Fruit fly (Drosophila melanogaster): ENCODE data around the gene Spn.

Spn gene

DNA sequence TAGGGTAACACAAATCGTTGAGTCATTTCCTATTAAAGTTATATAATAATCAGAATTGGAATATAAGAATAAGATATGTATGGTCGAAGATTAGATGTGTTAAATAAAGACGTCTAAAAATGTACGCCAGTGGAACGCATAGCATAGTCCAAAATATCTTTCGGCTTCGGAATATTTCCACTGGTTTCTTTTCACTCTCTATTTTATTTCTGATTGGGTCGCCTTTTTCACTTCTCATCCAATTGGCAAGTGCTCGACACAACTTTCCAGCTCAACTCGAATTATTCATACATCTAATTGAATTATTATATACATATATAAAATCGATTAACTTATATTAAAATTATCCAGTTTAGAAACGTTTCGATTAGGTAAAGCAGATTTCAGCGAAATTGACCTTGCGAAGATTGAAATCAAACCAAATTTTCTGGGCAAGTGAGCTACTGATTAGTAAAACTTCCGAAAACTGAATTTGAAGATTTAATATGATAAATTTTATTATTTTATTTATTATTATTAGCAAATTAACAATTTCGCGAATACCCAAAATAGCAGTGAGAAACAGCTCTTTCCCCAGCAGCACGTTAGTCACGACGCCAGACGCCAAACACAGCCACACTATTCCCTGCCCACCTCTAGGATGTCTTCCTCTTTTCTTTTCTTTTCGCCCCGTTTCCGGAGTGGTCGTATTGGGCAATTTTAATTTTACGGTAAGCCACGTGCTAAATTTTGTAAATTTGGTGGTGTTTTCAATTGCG, 32.9 kb upstream of the Spn start, which contains the start of gene RpL8 (continued):
- TF ChIP-seq CG31365 (tag; optimal IDR thresholded peaks at IDR 0.05), result peak; percentile 82
- TF ChIP-seq Myb (GFP tag; optimal IDR thresholded peaks at IDR 0.05), result peak; percentile 51
- peak; percentile 71 for TF ChIP-seq CG18764 (GFP tag; optimal IDR thresholded peaks at IDR 0.05)
- peak; percentile 53 for TF ChIP-seq Usf (GFP tag; optimal IDR thresholded peaks at IDR 0.05)
- TF ChIP-seq tin (GFP tag; optimal IDR thresholded peaks at IDR 0.05), result peak; percentile 71
- TF ChIP-seq exex (tag; optimal IDR thresholded peaks at IDR 0.05), result peak; percentile 52
- peak; percentile 53 for TF ChIP-seq jumu (GFP tag; optimal IDR thresholded peaks at IDR 0.05)
- TF ChIP-seq az2 (GFP tag; optimal IDR thresholded peaks at IDR 0.05), result peak; percentile 69
- TF ChIP-seq Med (GFP tag), result peak; percentile 98
- TF ChIP-seq row (GFP tag; IDR thresholded peaks at IDR 0.05), result peak; percentile 88
- peak; percentile 11 for TF ChIP-seq Hmx (GFP tag; optimal IDR thresholded peaks at IDR 0.05)
- TF ChIP-seq fd3F (GFP tag; optimal IDR thresholded peaks at IDR 0.05), result peak; percentile 60
- TF ChIP-seq fu2 (GFP tag; optimal IDR thresholded peaks at IDR 0.05), result peak; percentile 55
- TF ChIP-seq twi (tag; optimal IDR thresholded peaks at IDR 0.05), result peak; percentile 30
- peak; percentile 79 for TF ChIP-seq CG17802 (tag; optimal IDR thresholded peaks at IDR 0.05)
- TF ChIP-seq Xbp1 (GFP tag; optimal IDR thresholded peaks at IDR 0.05), result peak; percentile 84
- no peak for TF ChIP-seq cg (GFP tag; optimal IDR thresholded peaks at IDR 0.05)
- peak; percentile 73 for TF ChIP-seq CG2116 (GFP tag; optimal IDR thresholded peaks at IDR 0.05)
- TF ChIP-seq Xrp1 (GFP tag; IDR thresholded peaks at IDR 0.05), result peak; percentile 46
- TF ChIP-seq Mes4 (GFP tag; optimal IDR thresholded peaks at IDR 0.05), result peak; percentile 94
- TF ChIP-seq CG8359 (GFP tag; optimal IDR thresholded peaks at IDR 0.05; ENCODE audit: borderline replicate concordance), result peak; percentile 49
- TF ChIP-seq D19A (tag; optimal IDR thresholded peaks at IDR 0.05), result peak; percentile 57
- TF ChIP-seq Sox102F (GFP tag; optimal IDR thresholded peaks at IDR 0.05), result peak; percentile 65
- TF ChIP-seq cwo (GFP tag; optimal IDR thresholded peaks at IDR 0.05), result peak; percentile 51
- peak; percentile 93 for TF ChIP-seq HHEX (GFP tag; optimal IDR thresholded peaks at IDR 0.05)
- peak; percentile 58 for TF ChIP-seq Adf1 (GFP tag; IDR thresholded peaks at IDR 0.05)
- TF ChIP-seq dati (GFP tag; IDR thresholded peaks at IDR 0.05), result peak; percentile 70; the same call in 1 of the 2 replicates
- TF ChIP-seq CG3163 (GFP tag; optimal IDR thresholded peaks at IDR 0.05), result peak; percentile 50
- peak; percentile 62 for TF ChIP-seq Antp (GFP tag; optimal IDR thresholded peaks at IDR 0.05)
- peak; percentile 84 for TF ChIP-seq CG8089 (GFP tag; optimal IDR thresholded peaks at IDR 0.05)
- peak; percentile 33 for TF ChIP-seq CG13123 (GFP tag; optimal IDR thresholded peaks at IDR 0.05)
- TF ChIP-seq CG16815 (GFP tag; optimal IDR thresholded peaks at IDR 0.05), result peak; percentile 48
- peak; percentile 55 for TF ChIP-seq Fer2 (tag; optimal IDR thresholded peaks at IDR 0.05)
- TF ChIP-seq CG9609 (GFP tag; optimal IDR thresholded peaks at IDR 0.05), result peak; percentile 55
- TF ChIP-seq Lpt (GFP tag; optimal IDR thresholded peaks at IDR 0.05), result no peak
- TF ChIP-seq CG15073 (GFP tag; optimal IDR thresholded peaks at IDR 0.05), result no peak
- TF ChIP-seq CG8944 (GFP tag; optimal IDR thresholded peaks at IDR 0.05), result peak; percentile 63
- peak; percentile 74 for TF ChIP-seq Gug (GFP tag; IDR thresholded peaks at IDR 0.05)
- peak; percentile 79 for TF ChIP-seq CG12769 (tag; optimal IDR thresholded peaks at IDR 0.05)
- TF ChIP-seq kah (GFP tag; optimal IDR thresholded peaks at IDR 0.05), result peak; percentile 86
- no peak for TF ChIP-seq Tbp (GFP tag; optimal IDR thresholded peaks at IDR 0.05)
- no peak for TF ChIP-seq crol (GFP tag; IDR thresholded peaks at IDR 0.05)
- no peak for TF ChIP-seq lov (optimal IDR thresholded peaks at IDR 0.05)
- TF ChIP-seq lov (GFP tag; IDR thresholded peaks at IDR 0.05), result peak; percentile 95
- TF ChIP-seq Gsc (GFP tag; IDR thresholded peaks at IDR 0.05), result no peak
- TF ChIP-seq CTCF (GFP tag; optimal IDR thresholded peaks at IDR 0.05), result peak; percentile 62
- peak; percentile 70 for TF ChIP-seq bigmax (GFP tag; optimal IDR thresholded peaks at IDR 0.05)
- TF ChIP-seq Mrtf (GFP tag; IDR thresholded peaks at IDR 0.05), result peak; percentile 74
- TF ChIP-seq CG3838 (GFP tag; optimal IDR thresholded peaks at IDR 0.05), result peak; percentile 4
- peak; percentile 72 for TF ChIP-seq Atf6 (GFP tag; IDR thresholded peaks at IDR 0.05)
- TF ChIP-seq otp (GFP tag; IDR thresholded peaks at IDR 0.05), result peak; percentile 95
